Fruit fly (Drosophila melanogaster) whole organism, embryonic: Measurements from ENCODE around the gene CG31131.
A peak's percentile ranks its signal among the peaks of the same experiment; 100 is the strongest.

Experiments used
- Aef1 ChIP-seq: fragments of 200-800 bp; sonication (Bioruptor generic); IDR thresholded peaks from 3 replicates; pipeline ENCODE4 v1.3.6; 2022; ENCODE audit warnings: missing biosample characterization, missing genetic modification characterization
- Blimp-1 ChIP-seq: fragments of 200-800 bp; sonication (Bioruptor generic); optimal IDR thresholded peaks from 3 replicates; lab custom pipeline; 2018; ENCODE audit warnings: missing biosample characterization, missing genetic modification characterization, mild to moderate bottlenecking, moderate library complexity, missing genetic modification reagents
- C15 ChIP-seq: fragments of 200-800 bp; sonication (Bioruptor generic); IDR thresholded peaks from 3 replicates; pipeline ENCODE4 v1.3.6; 2022; ENCODE audit warnings: missing biosample characterization, missing genetic modification characterization
- CG10209 ChIP-seq: fragments of 200-800 bp; sonication (Bioruptor generic); optimal IDR thresholded peaks from 3 replicates; lab custom pipeline; 2017; ENCODE audit warnings: missing biosample characterization, mild to moderate bottlenecking, missing genetic modification characterization, missing genetic modification reagents
- CG10543 ChIP-seq: fragments of 200-800 bp; sonication (Bioruptor generic); optimal IDR thresholded peaks from 3 replicates; lab custom pipeline; 2017; ENCODE audit warnings: missing biosample characterization, mild to moderate bottlenecking, missing genetic modification characterization, moderate library complexity
- CG10979 ChIP-seq: fragments of 200-800 bp; sonication (Bioruptor generic); optimal IDR thresholded peaks from 2 replicates; lab custom pipeline; 2018; ENCODE audit warnings: missing biosample characterization, mild to moderate bottlenecking, missing genetic modification characterization, moderate library complexity
- CG14710 ChIP-seq: fragments of 200-800 bp; sonication (Bioruptor generic); optimal IDR thresholded peaks from 3 replicates; lab custom pipeline; 2019; ENCODE audit warnings: missing biosample characterization, mild to moderate bottlenecking, missing genetic modification characterization, moderate library complexity
- CG17568 ChIP-seq: fragments of 200-800 bp; sonication (Bioruptor generic); optimal IDR thresholded peaks from 2 replicates; lab custom pipeline; 2018; ENCODE audit warnings: missing biosample characterization, mild to moderate bottlenecking, missing genetic modification characterization, moderate library complexity
- CG18011 ChIP-seq: fragments of 200-800 bp; sonication (Bioruptor generic); optimal IDR thresholded peaks from 2 replicates; lab custom pipeline; 2017; ENCODE audit warnings: missing biosample characterization, missing genetic modification characterization, mild to moderate bottlenecking, moderate library complexity, missing genotype
- CG18619 ChIP-seq: fragments of 200-800 bp; sonication (Bioruptor generic); optimal IDR thresholded peaks from 3 replicates; lab custom pipeline; 2017; ENCODE audit warnings: missing biosample characterization, mild to moderate bottlenecking, missing genetic modification characterization
- CG2199 ChIP-seq: fragments of 200-800 bp; sonication (Bioruptor generic); IDR thresholded peaks from 3 replicates; pipeline ENCODE4 v1.3.6; 2022; ENCODE audit warnings: missing biosample characterization, missing genetic modification characterization
- CG2202 ChIP-seq: fragments of 200-800 bp; sonication (Bioruptor generic); optimal IDR thresholded peaks from 2 replicates; lab custom pipeline; 2018; ENCODE audit warnings: missing biosample characterization, mild to moderate bottlenecking, missing genetic modification characterization
- CG4820 ChIP-seq: fragments of 200-800 bp; sonication (Bioruptor generic); optimal IDR thresholded peaks from 3 replicates; lab custom pipeline; 2016; ENCODE audit warnings: missing biosample characterization, missing genetic modification characterization
- CHES-1-like ChIP-seq: fragments of 200-800 bp; sonication (Bioruptor generic); optimal IDR thresholded peaks from 2 replicates; lab custom pipeline; 2016; ENCODE audit warnings: missing biosample characterization, missing genetic modification characterization
- Deaf1 ChIP-seq: fragments of 200-800 bp; optimal IDR thresholded peaks from 3 replicates; lab custom pipeline; 2019; ENCODE audit warnings: missing biosample characterization, mild to moderate bottlenecking, missing genetic modification characterization, moderate library complexity
- Drgx ChIP-seq: fragments of 200-800 bp; sonication (Bioruptor generic); IDR thresholded peaks from 2 replicates; pipeline ENCODE4 v1.3.6; 2022; ENCODE audit warnings: missing biosample characterization, missing genetic modification characterization
- E2f1 ChIP-seq: fragments of 200-800 bp; sonication (Bioruptor generic); IDR thresholded peaks from 2 replicates; pipeline ENCODE4 v1.3.6; 2022; ENCODE audit warnings: missing biosample characterization, missing genetic modification characterization
- Elba2 ChIP-seq: fragments of 200-800 bp; sonication (Bioruptor generic); optimal IDR thresholded peaks from 3 replicates; lab custom pipeline; 2016; ENCODE audit warnings: missing biosample characterization, missing genetic modification characterization
- Lhr ChIP-seq: fragments of 200-800 bp; sonication (Bioruptor generic); optimal IDR thresholded peaks from 3 replicates; lab custom pipeline; 2017; ENCODE audit warnings: mild to moderate bottlenecking, missing biosample characterization, missing genetic modification reagents, missing genetic modification characterization
- Mad ChIP-seq: fragments of 200-800 bp; sonication (Bioruptor generic); optimal IDR thresholded peaks from 2 replicates; lab custom pipeline; 2016; ENCODE audit warnings: missing biosample characterization, missing genetic modification characterization
- NFAT ChIP-seq: fragments of 200-800 bp; sonication (Bioruptor generic); IDR thresholded peaks from 2 replicates; pipeline ENCODE4 v1.3.6; 2022; ENCODE audit warnings: missing biosample characterization, missing genetic modification characterization
- NK7.1 ChIP-seq: fragments of 200-800 bp; sonication (Bioruptor generic); optimal IDR thresholded peaks from 3 replicates; lab custom pipeline; 2016; ENCODE audit warnings: missing biosample characterization, missing genetic modification characterization
- Nf-YB ChIP-seq: fragments of 200-800 bp; sonication (Bioruptor generic); optimal IDR thresholded peaks from 3 replicates; lab custom pipeline; 2019; ENCODE audit warnings: missing biosample characterization, mild to moderate bottlenecking, missing genetic modification characterization, moderate library complexity
- Oli ChIP-seq: fragments of 200-800 bp; sonication (Bioruptor generic); optimal IDR thresholded peaks from 2 replicates; lab custom pipeline; 2018; ENCODE audit warnings: missing biosample characterization, mild to moderate bottlenecking, missing genetic modification characterization, moderate library complexity
- Pdp1 ChIP-seq, 2 experiments: fragments of 200-800 bp; sonication (Bioruptor generic); optimal IDR thresholded peaks; 3 replicates each; lab custom pipeline; 2016; ENCODE audit warnings: missing biosample characterization in 2 of 2, missing genetic modification characterization in 2 of 2, mild to moderate bottlenecking in 1 of 2, moderate library complexity in 1 of 2
- Rfx ChIP-seq: fragments of 200-800 bp; sonication (Bioruptor generic); IDR thresholded peaks from 2 replicates; pipeline ENCODE4 v1.3.6; 2022; ENCODE audit warnings: missing biosample characterization, missing genetic modification characterization
- Spps ChIP-seq: fragments of 200-800 bp; sonication (Bioruptor generic); optimal IDR thresholded peaks from 2 replicates; lab custom pipeline; 2018; ENCODE audit warnings: missing biosample characterization, mild to moderate bottlenecking, missing genetic modification characterization
- chinmo ChIP-seq: fragments of 200-800 bp; sonication (Bioruptor generic); IDR thresholded peaks from 4 replicates; pipeline ENCODE4 v1.3.6; 2022; ENCODE audit warnings: missing biosample characterization, missing genetic modification characterization; ENCODE audit not compliant: partially characterized antibody
- disco-r ChIP-seq: fragments of 200-800 bp; sonication (Bioruptor generic); optimal IDR thresholded peaks from 2 replicates; lab custom pipeline; 2016; ENCODE audit warnings: missing biosample characterization, missing genetic modification characterization
- en ChIP-seq: fragments of 200-800 bp; sonication (Bioruptor generic); optimal IDR thresholded peaks from 2 replicates; lab custom pipeline; 2016; ENCODE audit warnings: missing biosample characterization, missing genetic modification characterization
- esg ChIP-seq: fragments of 200-800 bp; sonication (Bioruptor generic); conservative IDR thresholded peaks from 2 replicates; pipeline ENCODE4 v1.3.6; 2022; ENCODE audit warnings: missing biosample characterization, missing genetic modification characterization
- fd64A ChIP-seq: fragments of 200-800 bp; sonication (Bioruptor generic); optimal IDR thresholded peaks from 3 replicates; lab custom pipeline; 2018; ENCODE audit warnings: missing biosample characterization, mild to moderate bottlenecking, missing genetic modification characterization
- ftz-f1 ChIP-seq: fragments of 200-800 bp; sonication (Bioruptor generic); optimal IDR thresholded peaks from 2 replicates; lab custom pipeline; 2016; ENCODE audit warnings: missing biosample characterization, missing genetic modification characterization
- gsb ChIP-seq: fragments of 200-800 bp; sonication (Bioruptor generic); IDR thresholded peaks from 2 replicates; pipeline ENCODE4 v1.3.6; 2022; ENCODE audit warnings: missing biosample characterization, missing genetic modification characterization
- hb ChIP-seq: fragments of 200-800 bp; sonication (Bioruptor generic); IDR thresholded peaks from 3 replicates; pipeline ENCODE4 v1.3.6; 2022; ENCODE audit warnings: missing biosample characterization, missing genetic modification characterization; ENCODE audit not compliant: partially characterized antibody
- hkb ChIP-seq, 2 experiments: fragments of 200-800 bp in 1 of 2; fragments of >200 bp in 1 of 2; sonication (Bioruptor generic) in 1 of 2; IDR thresholded peaks in 1 of 2; optimal IDR thresholded peaks in 1 of 2; 2 replicates each; pipeline versions ENCODE4 v1.3.6 to Lab custom; 2017 to 2022; ENCODE audit warnings: missing biosample characterization in 1 of 2, missing genetic modification characterization in 1 of 2
- jigr1 ChIP-seq: fragments of 200-800 bp; sonication (Bioruptor generic); IDR thresholded peaks from 3 replicates; pipeline ENCODE4 v1.3.6; 2022; ENCODE audit warnings: missing biosample characterization, missing genetic modification characterization
- lmd ChIP-seq: fragments of 200-800 bp; sonication (Bioruptor generic); IDR thresholded peaks from 2 replicates; pipeline ENCODE4 v1.3.6; 2022; ENCODE audit warnings: missing biosample characterization, missing genetic modification characterization
- luna ChIP-seq: fragments of 200-800 bp; sonication (Bioruptor generic); optimal IDR thresholded peaks from 2 replicates; lab custom pipeline; 2016; ENCODE audit warnings: missing biosample characterization, missing genetic modification characterization
- p53 ChIP-seq: fragments of 200-800 bp; sonication (Bioruptor generic); optimal IDR thresholded peaks from 2 replicates; lab custom pipeline; 2016; ENCODE audit warnings: missing biosample characterization, missing genetic modification characterization
- pan ChIP-seq, 4 experiments: fragments of >200 bp in 3 of 4; fragments of 200-800 bp in 1 of 4; sonication (Bioruptor generic) in 1 of 4; optimal IDR thresholded peaks in 3 of 4; IDR thresholded peaks in 1 of 4; 2 replicates each; pipeline versions ENCODE4 v1.3.6 to Lab custom; 2017 to 2022; ENCODE audit warnings: missing biosample characterization in 2 of 4, missing genetic modification characterization in 2 of 4, mixed read lengths in 1 of 4
- pfk ChIP-seq: fragments of 200-800 bp; sonication (Bioruptor generic); optimal IDR thresholded peaks from 2 replicates; lab custom pipeline; 2018; ENCODE audit warnings: missing biosample characterization, mild to moderate bottlenecking, missing genetic modification characterization, moderate library complexity
- row ChIP-seq: fragments of 200-800 bp; sonication (Bioruptor generic); IDR thresholded peaks from 3 replicates; pipeline ENCODE4 v1.3.6; 2022; ENCODE audit warnings: missing biosample characterization, missing genetic modification characterization
- seq ChIP-seq: fragments of 200-800 bp; sonication (Bioruptor generic); IDR thresholded peaks from 2 replicates; pipeline ENCODE4 v1.3.6; 2022; ENCODE audit warnings: missing biosample characterization, missing genetic modification characterization
- slbo ChIP-seq: fragments of 200-800 bp; sonication (Bioruptor generic); IDR thresholded peaks from 2 replicates; pipeline ENCODE4 v1.3.6; 2022; ENCODE audit warnings: missing biosample characterization, missing genetic modification characterization
- sob ChIP-seq: fragments of 200-800 bp; sonication (Bioruptor generic); IDR thresholded peaks from 2 replicates; pipeline ENCODE4 v1.3.6; 2022; ENCODE audit warnings: missing biosample characterization, missing genetic modification characterization
- tna ChIP-seq: fragments of 200-800 bp; sonication (Bioruptor generic); IDR thresholded peaks from 2 replicates; pipeline ENCODE4 v1.3.6; 2022; ENCODE audit warnings: missing biosample characterization, missing genetic modification characterization; ENCODE audit not compliant: partially characterized antibody
- unc-4 ChIP-seq: fragments of 200-800 bp; sonication (Bioruptor generic); IDR thresholded peaks from 2 replicates; pipeline ENCODE4 v1.3.6; 2022; ENCODE audit warnings: missing biosample characterization, missing genetic modification characterization; ENCODE audit not compliant: partially characterized antibody
- wek ChIP-seq: fragments of 200-800 bp; sonication (Bioruptor generic); optimal IDR thresholded peaks from 3 replicates; lab custom pipeline; 2018; ENCODE audit warnings: missing biosample characterization, mild to moderate bottlenecking, missing genetic modification characterization, moderate library complexity
- zfh1 ChIP-seq: fragments of 200-800 bp; sonication (Bioruptor generic); IDR thresholded peaks from 3 replicates; pipeline ENCODE4 v1.3.6; 2022; ENCODE audit warnings: missing biosample characterization, missing genetic modification characterization

CG31131 gene

dm6 chr3R:27954533-27954932, 8.5 kb downstream of the CG31131 start, which contains the start of gene Nep7 (continued):
- TF ChIP-seq p53 (GFP tag; lab: Kevin White, UChicago) = no peak
- TF ChIP-seq sob (GFP tag; lab: Robert Waterston, UW) = no peak
- no peak for TF ChIP-seq CG2202 (tag; lab: Kevin White, UChicago)
- TF ChIP-seq luna (GFP tag; lab: Kevin White, UChicago) = no peak
- no peak for TF ChIP-seq ftz-f1 (GFP tag; lab: Kevin White, UChicago)
- TF ChIP-seq esg (GFP tag; lab: Robert Waterston, UW) = no peak
- no peak for TF ChIP-seq CG18011 (GFP tag; lab: Kevin White, UChicago)
- TF ChIP-seq jigr1 = no peak
- no peak for TF ChIP-seq tna (GFP tag; lab: Robert Waterston, UW)
- TF ChIP-seq disco-r (GFP tag; lab: Kevin White, UChicago) = no peak
- 0 out of 2 replicates have a peak, but pooled peaks have one; percentile 28 for TF ChIP-seq Rfx (GFP tag; lab: Robert Waterston, UW)
- TF ChIP-seq zfh1 (GFP tag; lab: Robert Waterston, UW) = no peak
- peak; percentile 37; the same call in 1 of the 2 replicates for TF ChIP-seq Drgx (GFP tag; lab: Robert Waterston, UW)
- no peak for TF ChIP-seq CG10209 (GFP tag; lab: Kevin White, UChicago)
- TF ChIP-seq wek = no peak
- TF ChIP-seq Oli (tag; lab: Kevin White, UChicago) = no peak
- no peak for TF ChIP-seq Blimp-1 (GFP tag; lab: Kevin White, UChicago)
- no peak for TF ChIP-seq CG14710
- no peak for TF ChIP-seq hb (GFP tag; lab: Robert Waterston, UW)
- no peak for TF ChIP-seq Mad
- no peak for TF ChIP-seq en (GFP tag; lab: Kevin White, UChicago)
- no peak for TF ChIP-seq CG2199
- TF ChIP-seq Spps (tag; lab: Kevin White, UChicago) = no peak
- TF ChIP-seq NFAT (GFP tag; lab: Robert Waterston, UW) = no peak
- TF ChIP-seq CG17568 (GFP tag; lab: Kevin White, UChicago) = no peak
- no peak for TF ChIP-seq Nf-YB (GFP tag; lab: Kevin White, UChicago)
- TF ChIP-seq Elba2 = no peak
- no peak for TF ChIP-seq lmd (GFP tag; lab: Robert Waterston, UW)
- TF ChIP-seq fd64A (GFP tag; lab: Kevin White, UChicago) = no peak
- TF ChIP-seq gsb = peak; percentile 21; the same call in 1 of the 2 replicates
- TF ChIP-seq Lhr (GFP tag; lab: Kevin White, UChicago) = no peak
- TF ChIP-seq CG4820 (GFP tag; lab: Kevin White, UChicago) = no peak
- no peak for TF ChIP-seq E2f1 (GFP tag; lab: Robert Waterston, UW)
- no peak for TF ChIP-seq pfk (GFP tag; lab: Kevin White, UChicago)
- TF ChIP-seq unc-4 (GFP tag; lab: Robert Waterston, UW) = no peak
- TF ChIP-seq CG10979 (tag; lab: Kevin White, UChicago) = no peak
- TF ChIP-seq Pdp1 (GFP tag; optimal IDR thresholded peaks at IDR 0.05; lab: Kevin White, UChicago) = no peak
- TF ChIP-seq slbo = 0 out of 2 replicates have a peak, but pooled peaks have one; percentile 35
- TF ChIP-seq CG18619 (GFP tag; lab: Kevin White, UChicago) = no peak
- TF ChIP-seq CHES-1-like (GFP tag; lab: Kevin White, UChicago) = no peak
- no peak for TF ChIP-seq pan (optimal IDR thresholded peaks at IDR 0.05; lab: Kevin White, UChicago)
- TF ChIP-seq pan (GFP tag; optimal IDR thresholded peaks at IDR 0.05 in 1 of 2, IDR thresholded peaks at IDR 0.05 in 1 of 2) = peak in 1 of 2 experiments; percentile 5
- 0 out of 3 replicates have a peak, but pooled peaks have one; percentile 26 for TF ChIP-seq C15 (GFP tag; lab: Robert Waterston, UW)
- TF ChIP-seq Deaf1 = no peak
- peak; percentile 46 for TF ChIP-seq CG10543
- peak; percentile 27; the same call in 1 of the 3 replicates for TF ChIP-seq row
- no peak for TF ChIP-seq chinmo (GFP tag; lab: Robert Waterston, UW)
- no peak for TF ChIP-seq Aef1
- no peak for TF ChIP-seq NK7.1 (GFP tag; lab: Kevin White, UChicago)
- TF ChIP-seq seq = no peak
- TF ChIP-seq hkb (optimal IDR thresholded peaks at IDR 0.05; lab: Kevin White, UChicago) = no peak
- no peak for TF ChIP-seq hkb (GFP tag; IDR thresholded peaks at IDR 0.05; lab: Robert Waterston, UW)
